Worm (Caenorhabditis elegans) whole organism, L1 larva: ENCODE data around the gene K09C8.8.

Source experiments
- alr-1 ChIP-seq: fragments of 200-800 bp; sonication (Bioruptor generic); optimal IDR thresholded peaks from 2 replicates; lab custom pipeline; 2018; ENCODE audit warnings: borderline replicate concordance, mild to moderate bottlenecking, missing genetic modification characterization, missing compliant biosample characterization
- ceh-88 ChIP-seq: fragments of 200-800 bp; sonication (Bioruptor generic); IDR thresholded peaks from 2 replicates; pipeline ENCODE4 v1.3.6; 2022; ENCODE audit warnings: missing genetic modification characterization, missing compliant biosample characterization
- egl-27 ChIP-seq, 2 experiments: fragments of 150-350 bp in 1 of 2; sonication (generic microtip); optimal IDR thresholded peaks; 3 replicates each; lab custom pipeline; 2017 to 2018; ENCODE audit warnings: missing biosample characterization in 2 of 2, missing genetic modification characterization in 2 of 2, missing genetic modification reagents in 2 of 2
- elt-3 ChIP-seq, 6 experiments: fragments of 150-350 bp in 1 of 6; sonication (generic microtip); optimal IDR thresholded peaks; 2 replicates each; lab custom pipeline; 2017 to 2018; ENCODE audit warnings: missing biosample characterization in 6 of 6, missing genetic modification characterization in 6 of 6, inconsistent platforms in 1 of 6
- fos-1 ChIP-seq: fragments of 150-350 bp; optimal IDR thresholded peaks from 2 replicates; lab custom pipeline; 2014; ENCODE audit warnings: missing biosample characterization, missing genetic modification characterization
- lin-13 ChIP-seq: fragments of 150-350 bp; optimal IDR thresholded peaks from 2 replicates; lab custom pipeline; 2014; ENCODE audit warnings: missing biosample characterization, missing genetic modification reagents, missing genetic modification characterization
- lsy-2 ChIP-seq, 2 experiments: fragments of 150-350 bp; optimal IDR thresholded peaks; 2 replicates each; lab custom pipeline; 2014; ENCODE audit warnings: missing biosample characterization in 2 of 2, missing genetic modification characterization in 2 of 2
- nhr-76 ChIP-seq: sonication (generic microtip); optimal IDR thresholded peaks from 2 replicates; lab custom pipeline; 2017; ENCODE audit warnings: missing biosample characterization, missing genetic modification characterization
- skn-1 ChIP-seq: fragments of 150-350 bp; optimal IDR thresholded peaks from 2 replicates; lab custom pipeline; 2014; ENCODE audit warnings: missing biosample characterization, missing genetic modification characterization
- snpc-4 ChIP-seq: fragments of 150-350 bp; optimal IDR thresholded peaks from 2 replicates; lab custom pipeline; 2014; ENCODE audit warnings: missing biosample characterization, missing genetic modification characterization
- unc-62 ChIP-seq: fragments of 150-350 bp; optimal IDR thresholded peaks from 2 replicates; lab custom pipeline; 2014; ENCODE audit warnings: missing biosample characterization, missing genetic modification reagents, missing genetic modification characterization
- xbp-1 ChIP-seq: sonication (generic microtip); optimal IDR thresholded peaks from 2 replicates; lab custom pipeline; 2016; ENCODE audit warnings: missing genetic modification characterization, missing compliant biosample characterization

DNA sequence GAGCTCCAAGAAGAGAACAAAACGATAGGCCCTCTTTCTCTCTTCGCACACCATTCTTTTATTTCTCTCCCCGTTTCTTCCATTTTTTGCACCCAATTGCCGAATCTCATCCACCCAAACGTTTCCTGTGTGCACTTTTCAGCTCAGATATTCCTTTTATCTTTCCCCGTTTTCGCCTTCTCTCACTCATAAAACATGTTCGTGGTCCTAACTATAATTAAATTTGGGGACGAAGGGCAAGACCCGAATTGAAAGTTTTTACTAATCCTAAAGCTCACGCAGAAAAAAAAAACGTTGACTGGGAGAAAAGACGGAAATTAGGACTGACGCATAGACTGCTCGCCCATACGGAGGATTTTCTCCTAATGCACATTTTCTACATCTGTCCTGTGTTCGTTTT, 5.2 kb upstream of the K09C8.8 start:
- TF ChIP-seq elt-3 (tag; optimal IDR thresholded peaks at IDR 0.05; lab: Kevin White, UChicago) (no peak), skn-1 (tag; lab: Kevin White, UChicago) (no peak), nhr-76 (no peak), ceh-88 (GFP tag; lab: Robert Waterston, UW) (no peak), egl-27 (tag; optimal IDR thresholded peaks at IDR 0.05; lab: Kevin White, UChicago) (no peak), unc-62 (no peak), lin-13 (GFP tag; lab: Kevin White, UChicago) (no peak), lsy-2 (tag; optimal IDR thresholded peaks at IDR 0.05; lab: Kevin White, UChicago) (no peak), alr-1 (tag; lab: Kevin White, UChicago) (no peak), xbp-1 (tag; lab: Kevin White, UChicago) (no peak), fos-1 (tag; lab: Kevin White, UChicago) (no peak), snpc-4 (no peak)
